Worm (Caenorhabditis elegans) whole organism, L3 larva: ENCODE results near the gene R186.3.

ENCODE experiments used
- hmg-11 ChIP-seq: sonication (generic microtip); optimal IDR thresholded peaks from 2 replicates; lab custom pipeline; 2016; ENCODE audit warnings: missing genetic modification characterization, missing compliant biosample characterization
- ztf-11 ChIP-seq: fragments of 150-350 bp; optimal IDR thresholded peaks from 2 replicates; lab custom pipeline; 2014; ENCODE audit warnings: missing biosample characterization, missing genetic modification characterization

ce11 chrV:13011904-13012303 is 44.9 kb upstream of the R186.3 start:
- no peak for TF ChIP-seq ztf-11 (tag; lab: Kevin White, UChicago)
- no peak for TF ChIP-seq hmg-11 (tag; lab: Kevin White, UChicago)
